Worm (Caenorhabditis elegans): ENCODE data around the gene bus-2.

bus-2 gene

DNA sequence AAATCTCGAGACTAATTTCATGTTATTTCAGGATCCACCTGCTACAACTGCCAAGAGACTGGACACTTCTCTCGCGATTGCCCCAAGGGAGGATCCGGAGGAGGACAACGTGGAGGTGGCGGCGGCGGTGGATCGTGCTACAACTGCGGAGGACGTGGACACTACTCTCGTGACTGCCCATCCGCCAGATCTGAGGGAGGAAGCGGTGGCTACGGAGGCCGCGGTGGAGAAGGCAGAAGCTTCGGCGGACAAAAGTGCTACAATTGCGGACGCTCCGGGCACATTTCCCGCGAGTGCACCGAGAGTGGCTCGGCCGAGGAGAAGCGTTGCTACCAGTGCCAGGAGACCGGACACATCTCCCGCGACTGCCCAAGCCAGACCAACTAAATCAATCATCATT is 10.8 kb downstream of the bus-2 start:
- peak; percentile 72; the same call in 1 of the 2 replicates for TF ChIP-seq lin-26 (GFP tag; IDR thresholded peaks at IDR 0.05)
- TF ChIP-seq egrh-3 (GFP tag; IDR thresholded peaks at IDR 0.05): peak; percentile 89
- TF ChIP-seq zfh-2 (GFP tag; conservative IDR thresholded peaks at IDR 0.05): peak; percentile 82
- no peak for TF ChIP-seq ceh-40 (GFP tag; IDR thresholded peaks at IDR 0.05)
- peak; percentile 24 for TF ChIP-seq lin-54 (GFP tag; optimal IDR thresholded peaks at IDR 0.05)
- TF ChIP-seq attf-3 (GFP tag; conservative IDR thresholded peaks at IDR 0.05): no peak

DNA sequence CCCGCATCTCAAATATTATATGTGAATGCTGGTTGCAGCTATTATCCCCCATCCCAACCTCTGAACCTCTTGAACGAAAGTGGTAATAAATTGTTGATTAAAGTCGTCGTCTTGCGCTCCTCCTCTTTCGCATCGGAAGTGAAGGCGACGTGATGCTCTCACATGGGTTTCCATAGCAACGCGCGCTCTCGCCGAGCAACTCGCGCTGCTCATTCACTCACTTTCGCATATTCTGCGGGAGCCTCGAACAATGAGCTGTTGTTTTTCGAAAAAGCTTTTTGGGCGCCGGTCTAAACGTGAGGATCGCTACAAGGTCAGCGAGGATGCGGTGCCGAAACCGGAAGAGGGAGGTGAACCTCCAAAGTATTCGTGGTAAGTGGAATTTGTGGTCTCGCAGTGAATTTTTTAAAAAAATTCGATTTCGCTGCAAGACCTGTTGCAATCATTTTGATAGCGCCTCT is 11.4 kb downstream of the bus-2 start, which contains the start of gene rpi-2:
Gene rpi-2, plus strand, starts transcription at position 234 of the 461 bp plus-strand sequence.
- TF ChIP-seq unc-130 (GFP tag; optimal IDR thresholded peaks at IDR 0.05): peak; percentile 91
- TF ChIP-seq madf-8 (GFP tag; conservative IDR thresholded peaks at IDR 0.05): peak; percentile 51
- no peak for TF ChIP-seq mel-28 (tag; optimal IDR thresholded peaks at IDR 0.05; ENCODE audit: borderline replicate concordance)
- 0 out of 2 replicates have a peak, but pooled peaks have one; percentile 70 for TF ChIP-seq hlh-26 (GFP tag; conservative IDR thresholded peaks at IDR 0.05)
- peak in 2 of 3 experiments; percentile 21 to 53 for TF ChIP-seq lin-35 (GFP tag; optimal IDR thresholded peaks at IDR 0.05)
- peak; percentile 97 for TF ChIP-seq athp-1 (tag; optimal IDR thresholded peaks at IDR 0.05)
- peak; percentile 78 for TF ChIP-seq hmg-20 (GFP tag; IDR thresholded peaks at IDR 0.05)
- peak; percentile 81 for TF ChIP-seq rcor-1 (GFP tag; IDR thresholded peaks at IDR 0.05)
- peak; percentile 59 for TF ChIP-seq hmg-1.2 (GFP tag; IDR thresholded peaks at IDR 0.05)
- no peak for TF ChIP-seq lag-1 (GFP tag; IDR thresholded peaks at IDR 0.05)
- TF ChIP-seq snpc-4 (GFP tag; optimal IDR thresholded peaks at IDR 0.05): no peak
- TF ChIP-seq snpc-4 (tag; optimal IDR thresholded peaks at IDR 0.05): peak in 3 of 4 experiments; percentile 48 to 61 (median 56)
- peak; percentile 71 for TF ChIP-seq T07F8.4 (tag; optimal IDR thresholded peaks at IDR 0.05)
- no peak for TF ChIP-seq F22D6.2 (tag; optimal IDR thresholded peaks at IDR 0.05)
- TF ChIP-seq nhr-90 (tag; optimal IDR thresholded peaks at IDR 0.05): peak; percentile 66
- no peak for TF ChIP-seq cebp-1 (GFP tag; IDR thresholded peaks at IDR 0.05)
- TF ChIP-seq cebp-1 (tag; optimal IDR thresholded peaks at IDR 0.05): peak; percentile 74
- peak; percentile 60 for TF ChIP-seq mes-4 (tag; optimal IDR thresholded peaks at IDR 0.05)
- TF ChIP-seq nfya-1 (tag; optimal IDR thresholded peaks at IDR 0.05; ENCODE audit: borderline replicate concordance, insufficient read depth): no peak
- no peak for TF ChIP-seq efl-1 (GFP tag; optimal IDR thresholded peaks at IDR 0.05)
- 0 out of 2 replicates have a peak, but pooled peaks have one; percentile 14 for TF ChIP-seq nfya-2 (GFP tag; IDR thresholded peaks at IDR 0.05)
- TF ChIP-seq T26A5.8 (tag; optimal IDR thresholded peaks at IDR 0.05): peak; percentile 88
- no peak for TF ChIP-seq lsy-27 (tag; optimal IDR thresholded peaks at IDR 0.05; ENCODE audit: borderline replicate concordance, insufficient read depth)
- peak; percentile 97; the same call in 1 of the 2 replicates for TF ChIP-seq ceh-58 (GFP tag; IDR thresholded peaks at IDR 0.05)
- no peak for TF ChIP-seq pha-4 (tag; optimal IDR thresholded peaks at IDR 0.05)
- peak; percentile 92 for TF ChIP-seq Y95B8A.8 (GFP tag; IDR thresholded peaks at IDR 0.05)
- 0 out of 2 replicates have a peak, but pooled peaks have one; percentile 36 for TF ChIP-seq egl-18 (GFP tag; IDR thresholded peaks at IDR 0.05)
- TF ChIP-seq Y56A3A.18 (GFP tag; IDR thresholded peaks at IDR 0.05): peak; percentile 74; the same call in 1 of the 2 replicates
- TF ChIP-seq B0035.1 (tag; optimal IDR thresholded peaks at IDR 0.05): peak; percentile 80
- peak; percentile 97 for TF ChIP-seq F52B5.7 (tag; optimal IDR thresholded peaks at IDR 0.05)
- peak; percentile 34 for TF ChIP-seq ets-4 (GFP tag; optimal IDR thresholded peaks at IDR 0.05)
- peak; percentile 96 for TF ChIP-seq F49E8.2 (tag; optimal IDR thresholded peaks at IDR 0.05; ENCODE audit: insufficient read depth)
- peak; percentile 44 for TF ChIP-seq tbx-9 (tag; optimal IDR thresholded peaks at IDR 0.05; ENCODE audit: borderline replicate concordance)
- no peak for TF ChIP-seq F55B11.4 (tag; optimal IDR thresholded peaks at IDR 0.05; ENCODE audit: borderline replicate concordance, insufficient read depth)
- no peak for TF ChIP-seq ztf-3 (GFP tag; optimal IDR thresholded peaks at IDR 0.05)
- no peak for TF ChIP-seq Y67H2A.10 (GFP tag; conservative IDR thresholded peaks at IDR 0.05)
- peak; percentile 57; the same call in 1 of the 2 replicates for TF ChIP-seq ztf-28 (GFP tag; IDR thresholded peaks at IDR 0.05)
- peak; percentile 58 for TF ChIP-seq ztf-18 (tag; optimal IDR thresholded peaks at IDR 0.05)
- TF ChIP-seq lir-1 (GFP tag; conservative IDR thresholded peaks at IDR 0.05): no peak
- TF ChIP-seq attf-5 (GFP tag; optimal IDR thresholded peaks at IDR 0.05): peak; percentile 63

Data from whole organism, young adult.